Worm (Caenorhabditis elegans): ENCODE results near the gene str-227.

- no peak for TF ChIP-seq him-1 (tag; optimal IDR thresholded peaks at IDR 0.05)
- TF ChIP-seq dao-5 (tag; optimal IDR thresholded peaks at IDR 0.05), result no peak
Measured at ce11 chrV:3526882-3527281, 8.9 kb downstream of the str-227 start, which contains the start of gene str-260.

Measured in whole organism, L4/young adult.